Fruit fly (Drosophila melanogaster) whole organism: ENCODE measurements around the gene CG12523.

Experiments used
- CG8478 ChIP-seq: fragments of >200 bp; optimal IDR thresholded peaks from 2 replicates; lab custom pipeline; 2018; ENCODE audit warnings: inconsistent platforms
- Dll ChIP-seq: fragments of >200 bp; optimal IDR thresholded peaks from 2 replicates; lab custom pipeline; 2017
- EcR ChIP-seq, 2 experiments: fragments of >200 bp; optimal IDR thresholded peaks; 2 replicates each; lab custom pipeline; 2017; ENCODE audit warnings: missing biosample characterization in 2 of 2, missing genetic modification characterization in 2 of 2, missing genetic modification reagents in 2 of 2
- pan ChIP-seq: fragments of >200 bp; optimal IDR thresholded peaks from 2 replicates; lab custom pipeline; 2017
- psq ChIP-seq: fragments of >200 bp; optimal IDR thresholded peaks from 2 replicates; lab custom pipeline; 2017
- usp ChIP-seq: fragments of >200 bp; optimal IDR thresholded peaks from 2 replicates; lab custom pipeline; 2017; ENCODE audit warnings: missing biosample characterization, missing genetic modification characterization, mixed read lengths

The CG12523 gene

DNA sequence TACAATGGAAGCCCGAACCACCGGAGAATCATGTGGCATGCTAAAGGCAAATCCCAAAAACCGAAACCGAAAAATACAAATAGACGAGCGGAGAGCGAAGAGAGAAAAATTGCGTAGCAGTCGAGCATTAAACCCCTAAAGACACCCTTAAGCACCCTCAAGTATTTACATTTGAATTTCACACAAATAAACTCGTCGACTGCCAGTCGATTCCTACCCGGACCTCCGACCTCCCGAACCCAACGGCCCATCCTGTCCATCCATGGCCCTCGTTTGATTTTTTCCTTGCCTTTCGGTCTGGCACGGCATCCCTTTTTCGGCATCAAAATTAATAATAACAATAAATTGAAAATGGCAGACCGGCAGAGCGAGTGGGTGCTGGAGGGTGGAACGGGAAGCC lies 41.8 kb downstream of the CG12523 start:
- TF ChIP-seq CG8478 (lab: Kevin White, UChicago) (no peak), pan (lab: Kevin White, UChicago) (no peak), Dll (lab: Kevin White, UChicago) (no peak), usp (GFP tag; lab: Kevin White, UChicago) (no peak), psq (lab: Kevin White, UChicago) (no peak), EcR (GFP tag; optimal IDR thresholded peaks at IDR 0.05; lab: Kevin White, UChicago) (no peak)

DNA sequence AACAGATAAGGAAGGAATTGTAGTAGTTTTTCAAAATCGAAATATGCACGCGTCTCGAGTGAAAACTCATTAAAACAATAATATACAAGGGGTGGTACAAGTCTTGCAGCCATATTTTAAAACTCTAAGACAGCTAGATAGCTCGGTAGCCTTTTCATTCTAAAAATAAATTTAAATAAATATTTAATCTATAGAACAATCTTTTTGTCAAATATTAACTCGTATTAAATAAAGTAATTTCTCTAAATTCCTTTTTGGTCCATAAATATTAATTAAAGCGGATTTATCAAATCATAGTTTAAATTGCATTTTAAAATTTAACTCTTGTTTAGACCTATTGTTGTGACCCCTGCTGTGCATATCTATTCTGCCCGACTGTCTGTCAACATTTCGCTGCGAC lies 42.3 kb downstream of the CG12523 start:
- TF ChIP-seq usp (GFP tag; lab: Kevin White, UChicago), result no peak
- no peak for TF ChIP-seq pan (lab: Kevin White, UChicago)
- TF ChIP-seq Dll (lab: Kevin White, UChicago), result no peak
- no peak for TF ChIP-seq CG8478 (lab: Kevin White, UChicago)
- no peak for TF ChIP-seq EcR (GFP tag; optimal IDR thresholded peaks at IDR 0.05; lab: Kevin White, UChicago)
- TF ChIP-seq psq (lab: Kevin White, UChicago), result no peak

DNA sequence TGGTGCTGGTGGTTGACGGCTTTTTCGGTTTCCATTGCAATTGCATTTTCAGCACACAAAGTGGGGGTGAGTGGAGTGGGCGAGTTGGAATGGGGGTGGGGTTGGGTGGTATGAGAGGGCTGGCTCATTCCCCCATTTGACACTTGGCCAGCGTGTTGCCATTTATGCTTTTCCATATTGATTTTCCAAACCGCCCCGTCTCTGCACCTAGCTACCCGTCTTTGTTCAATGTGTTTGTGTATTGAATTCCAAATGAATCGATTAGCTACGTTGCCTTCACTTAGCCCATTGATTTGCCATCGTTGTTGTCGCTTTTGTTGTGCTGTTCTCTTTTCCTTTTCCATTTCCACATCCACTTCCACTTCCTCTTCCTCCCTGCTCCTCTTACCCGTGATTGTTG lies 42.7 kb downstream of the CG12523 start:
- TF ChIP-seq pan (lab: Kevin White, UChicago) (no peak), psq (lab: Kevin White, UChicago) (no peak), CG8478 (lab: Kevin White, UChicago) (no peak), EcR (GFP tag; optimal IDR thresholded peaks at IDR 0.05; lab: Kevin White, UChicago) (no peak), usp (GFP tag; lab: Kevin White, UChicago) (no peak), Dll (lab: Kevin White, UChicago) (no peak)

DNA sequence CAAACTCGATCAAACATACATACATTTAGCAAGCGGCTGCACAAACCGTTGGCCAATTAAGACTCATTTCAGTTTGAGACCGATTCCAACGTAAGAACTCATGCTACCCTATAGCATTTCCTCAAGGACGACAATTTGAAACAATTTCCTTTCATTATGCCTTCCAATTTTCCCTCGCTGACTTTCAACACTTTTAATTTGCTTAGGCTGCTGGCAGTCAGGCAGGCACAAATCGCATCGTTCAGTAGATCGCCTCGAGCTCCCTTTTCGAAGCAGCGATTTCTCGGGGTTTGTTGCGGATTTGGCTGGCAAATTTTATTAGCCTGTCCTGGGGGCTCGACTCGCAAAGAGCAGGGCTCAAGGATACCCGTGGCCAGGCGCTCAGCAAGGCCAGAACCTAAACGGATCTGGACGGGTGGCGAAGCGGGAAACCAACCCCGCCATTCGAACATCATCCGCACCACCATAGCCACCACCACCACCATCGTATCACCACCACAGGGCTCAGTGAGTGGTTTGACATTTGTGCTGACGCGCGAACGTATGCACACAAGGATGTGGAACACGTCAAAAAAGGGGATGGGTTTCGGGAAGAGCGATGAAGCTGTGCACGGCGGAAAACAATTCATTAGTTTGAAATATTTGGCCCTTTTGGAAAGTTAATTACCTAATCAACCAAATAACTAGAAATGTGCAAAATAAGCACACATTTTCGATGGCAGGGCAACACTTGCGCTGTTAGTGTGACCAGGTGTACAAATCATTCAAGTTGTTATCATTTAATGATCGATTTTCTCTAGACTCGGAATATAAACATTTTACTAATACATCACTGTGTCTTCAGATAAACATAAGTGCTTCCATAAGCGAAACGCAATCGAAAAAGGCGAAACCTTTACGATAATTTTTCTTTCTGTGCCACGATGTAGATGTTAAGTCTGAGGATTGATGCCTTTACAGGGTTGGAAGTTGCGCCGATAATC lies 43.8 kb downstream of the CG12523 start:
- TF ChIP-seq psq (lab: Kevin White, UChicago) (no peak), Dll (lab: Kevin White, UChicago) (no peak), CG8478 (lab: Kevin White, UChicago) (no peak), pan (lab: Kevin White, UChicago) (no peak), EcR (GFP tag; optimal IDR thresholded peaks at IDR 0.05; lab: Kevin White, UChicago) (no peak), usp (GFP tag; lab: Kevin White, UChicago) (no peak)

DNA sequence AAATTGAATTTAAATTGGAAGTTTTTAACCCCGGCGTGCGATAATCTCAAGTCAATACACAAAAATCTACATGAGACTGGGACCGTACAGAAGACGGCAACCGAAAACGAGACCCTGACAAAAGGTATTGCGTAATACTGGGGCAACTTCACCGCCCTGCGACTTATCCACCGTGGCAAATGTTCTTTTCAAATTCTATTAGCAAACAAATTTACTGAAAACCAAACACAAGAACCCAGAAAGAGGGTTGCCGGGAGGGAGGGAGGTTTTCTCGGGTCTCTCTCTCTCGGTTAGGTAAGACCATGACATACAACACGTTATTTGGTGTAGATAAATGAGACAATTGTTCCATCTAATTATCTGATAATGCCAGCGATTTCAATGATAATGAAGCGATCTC lies 44.8 kb downstream of the CG12523 start:
- TF ChIP-seq psq (lab: Kevin White, UChicago), result no peak
- no peak for TF ChIP-seq usp (GFP tag; lab: Kevin White, UChicago)
- TF ChIP-seq EcR (GFP tag; optimal IDR thresholded peaks at IDR 0.05; lab: Kevin White, UChicago), result no peak
- no peak for TF ChIP-seq pan (lab: Kevin White, UChicago)
- no peak for TF ChIP-seq CG8478 (lab: Kevin White, UChicago)
- no peak for TF ChIP-seq Dll (lab: Kevin White, UChicago)

DNA sequence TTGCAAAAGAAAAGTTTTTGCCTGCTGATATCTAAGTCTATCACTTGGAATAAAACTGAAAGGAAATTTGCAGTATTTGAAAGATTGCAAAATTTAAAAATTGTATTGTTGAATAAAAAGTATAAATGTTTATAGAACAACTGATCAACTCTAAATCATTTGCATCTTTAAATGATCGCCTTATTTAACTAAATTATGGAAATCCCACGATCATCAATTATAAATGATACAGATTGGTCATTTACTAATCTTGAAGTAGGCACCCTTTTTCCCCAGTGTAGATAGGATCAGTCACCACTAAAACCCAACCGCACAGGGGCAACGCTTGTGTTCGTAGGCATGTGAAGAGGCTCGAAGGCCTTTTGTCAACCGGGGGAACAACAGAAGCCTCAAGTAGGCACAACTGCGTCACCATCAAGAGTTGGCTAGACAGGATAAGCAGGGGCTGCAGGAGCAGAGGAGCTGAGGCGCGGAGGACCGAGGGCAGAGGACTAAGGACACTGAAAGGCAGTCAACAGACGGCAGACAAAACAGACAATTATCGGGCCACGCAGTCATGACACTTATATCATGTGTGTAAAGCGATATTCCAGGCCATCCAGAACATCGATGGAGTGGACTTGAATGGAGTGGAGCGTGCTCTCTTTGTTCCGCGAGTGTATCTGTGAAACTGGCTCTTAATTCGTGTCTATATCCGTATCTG lies 47.0 kb downstream of the CG12523 start:
- peak; percentile 26 for TF ChIP-seq pan (lab: Kevin White, UChicago)
- no peak for TF ChIP-seq Dll (lab: Kevin White, UChicago)

DNA sequence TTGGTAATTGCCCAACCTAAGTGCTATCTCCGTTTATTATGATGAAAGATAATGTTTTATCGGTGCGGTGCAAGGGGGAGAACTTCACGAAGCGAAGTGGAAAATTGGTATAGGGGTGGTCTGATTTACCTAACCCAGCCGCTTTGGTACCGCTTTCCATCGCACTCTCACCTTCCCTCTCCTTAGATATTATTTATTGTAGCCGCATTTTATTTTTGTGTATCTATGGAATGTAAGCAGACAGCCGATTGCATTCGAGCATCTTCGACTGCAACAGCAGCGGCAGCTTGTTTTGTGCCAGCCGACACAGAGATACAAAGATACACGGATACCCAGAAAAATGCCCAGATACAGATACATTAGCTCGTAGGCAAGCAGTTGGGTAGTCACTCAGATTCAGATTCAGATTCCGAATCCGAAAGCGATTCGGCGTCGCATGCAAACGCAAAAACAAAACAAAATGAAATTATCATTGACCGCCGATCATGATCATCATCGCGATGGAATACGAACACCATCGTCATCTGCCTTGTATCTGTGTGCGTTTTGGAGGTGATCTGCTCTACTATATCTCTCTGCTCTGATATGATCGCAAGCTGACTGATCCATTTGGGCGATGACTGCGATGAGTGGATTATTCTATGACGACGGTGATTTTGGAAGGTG lies 47.9 kb downstream of the CG12523 start:
- no peak for TF ChIP-seq usp (GFP tag; lab: Kevin White, UChicago)
- no peak for TF ChIP-seq Dll (lab: Kevin White, UChicago)
- TF ChIP-seq pan (lab: Kevin White, UChicago), result no peak
- no peak for TF ChIP-seq psq (lab: Kevin White, UChicago)

DNA sequence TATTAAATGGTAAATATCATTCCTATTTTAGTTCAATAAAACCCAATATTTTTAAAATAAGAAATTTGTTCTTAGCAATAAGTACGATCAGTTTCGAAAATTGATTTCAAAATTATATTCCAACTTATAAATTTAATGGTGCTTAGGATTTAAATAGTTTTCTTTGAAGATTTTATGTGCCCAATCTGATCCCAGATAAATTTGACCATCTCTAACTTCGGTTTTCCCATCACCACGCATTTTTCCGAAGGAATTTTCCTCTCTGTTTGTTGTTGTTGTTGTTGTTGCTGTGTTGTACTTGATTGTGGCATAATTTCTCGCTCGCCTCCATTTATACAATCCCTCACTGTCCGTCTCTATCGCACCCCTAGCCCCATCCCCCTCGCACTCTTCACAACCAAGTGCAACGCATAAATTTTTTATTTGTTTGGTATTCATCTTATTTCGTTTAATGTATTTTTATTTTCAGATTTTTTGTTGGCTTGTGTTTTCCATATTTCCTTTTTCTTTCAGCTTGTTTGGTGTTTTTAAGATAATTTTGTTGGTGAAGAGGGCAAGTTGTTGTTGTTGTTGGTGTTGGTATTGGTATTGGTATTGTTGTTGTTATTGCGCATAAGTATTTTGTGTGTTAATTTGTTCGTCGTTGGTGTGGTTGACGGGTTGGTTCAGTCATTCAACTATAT lies 48.8 kb downstream of the CG12523 start:
- TF ChIP-seq psq (lab: Kevin White, UChicago), result no peak
- TF ChIP-seq CG8478 (lab: Kevin White, UChicago), result no peak

DNA sequence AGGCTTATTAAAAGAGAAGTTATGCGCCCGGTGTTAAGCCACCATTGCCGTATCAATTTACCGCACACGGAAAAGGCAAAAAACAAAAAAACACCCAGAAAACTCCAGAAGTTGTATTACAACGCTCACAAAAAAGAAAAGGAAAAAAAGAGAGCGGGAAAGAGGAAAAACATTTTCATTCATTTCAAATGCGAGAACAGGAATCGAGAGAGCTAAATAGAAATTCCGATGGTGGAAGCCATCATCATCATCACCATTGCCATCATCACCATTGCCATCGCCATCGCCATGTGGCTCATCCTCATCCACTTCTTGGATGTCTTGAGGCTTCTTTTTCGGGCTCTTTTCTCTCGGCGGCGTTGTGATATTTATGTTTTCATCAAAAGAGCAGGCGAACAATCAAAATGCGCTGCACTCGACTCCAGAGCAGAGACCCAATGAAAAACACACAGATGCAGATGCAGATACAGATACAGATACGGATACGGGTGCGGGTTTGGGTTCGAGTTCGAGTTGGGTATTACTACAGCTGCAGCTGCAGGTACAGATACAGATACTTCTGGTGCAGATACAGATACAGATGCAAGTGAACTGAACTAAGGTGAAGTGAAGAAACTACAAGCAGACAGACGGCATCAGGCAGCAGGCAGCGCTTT lies 50.2 kb downstream of the CG12523 start:
- TF ChIP-seq EcR (GFP tag; optimal IDR thresholded peaks at IDR 0.05; lab: Kevin White, UChicago), result peak in 1 of 2 experiments; percentile 63
- TF ChIP-seq psq (lab: Kevin White, UChicago), result no peak

DNA sequence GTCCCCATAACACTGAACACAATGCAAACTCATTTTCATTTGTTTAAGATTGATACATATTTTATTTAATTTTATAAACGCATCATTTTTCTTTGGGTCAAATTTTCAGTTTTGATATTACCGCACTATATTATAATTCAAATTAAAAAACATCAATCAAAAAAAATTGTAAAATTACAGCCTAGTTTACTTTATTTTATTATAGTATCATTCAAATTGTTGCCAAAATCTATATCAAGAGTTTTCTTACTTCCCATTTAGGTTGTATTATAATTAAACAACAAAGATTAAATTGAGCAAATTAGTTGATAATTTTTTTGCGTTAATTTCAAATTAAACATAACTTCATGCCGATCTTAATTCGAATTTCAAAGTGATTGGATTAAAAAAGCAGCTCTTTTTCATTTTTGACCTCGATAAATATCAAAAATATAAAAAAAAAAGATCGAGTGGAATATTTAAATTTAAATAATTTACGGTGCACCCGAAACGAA lies 50.9 kb downstream of the CG12523 start:
- TF ChIP-seq psq (lab: Kevin White, UChicago), result no peak
- TF ChIP-seq usp (GFP tag; lab: Kevin White, UChicago), result no peak
- TF ChIP-seq Dll (lab: Kevin White, UChicago), result no peak
- TF ChIP-seq CG8478 (lab: Kevin White, UChicago), result no peak
- no peak for TF ChIP-seq EcR (GFP tag; optimal IDR thresholded peaks at IDR 0.05; lab: Kevin White, UChicago)
